In the genomic region with DNA sequence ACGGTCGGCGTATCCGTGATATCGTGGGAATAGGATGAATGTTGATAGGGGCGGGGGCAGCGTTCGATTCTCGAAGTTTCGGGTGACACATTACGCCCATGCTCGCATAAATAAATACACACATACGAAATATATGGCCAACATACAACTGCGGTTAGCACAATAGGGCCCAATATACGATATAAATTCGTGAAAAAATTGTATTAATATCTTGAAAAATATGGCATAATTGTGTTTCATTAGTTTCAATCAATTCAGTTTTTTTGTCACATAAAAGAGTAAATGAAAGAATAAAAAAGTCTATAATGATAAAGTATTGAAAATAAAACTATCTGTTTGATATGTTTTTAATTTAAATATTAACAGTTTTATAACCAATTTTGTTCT, we compare ENCODE assay signal across 2 fruit fly cellular contexts.
A peak's percentile ranks its signal among the peaks of the same experiment; 100 is the strongest.
TF ChIP-seq lines count a peak whose summit lies in the region.

No protein-coding gene starts in this region.

TF ChIP-seq in whole organism, embryonic, 481 proteins besides CTCF, POLR2A, EP300 and RAD21 (continued from another document):
- TF ChIP-seq D19A (tag; optimal IDR thresholded peaks at IDR 0.05; lab: Kevin White, UChicago) (peak; percentile 17), Ada2b (GFP tag; IDR thresholded peaks at IDR 0.05; lab: Robert Waterston, UW) (peak; percentile 37; the same call in 1 of the 2 replicates), CG17328 (GFP tag; IDR thresholded peaks at IDR 0.05; lab: Robert Waterston, UW) (0 out of 2 replicates have a peak, but pooled peaks have one; percentile 11), Elba2 (GFP tag; optimal IDR thresholded peaks at IDR 0.05; lab: Kevin White, UChicago) (no peak), zfh1 (GFP tag; IDR thresholded peaks at IDR 0.05; lab: Robert Waterston, UW) (no peak), tx (GFP tag; optimal IDR thresholded peaks at IDR 0.05; lab: Kevin White, UChicago) (no peak), Meics (GFP tag; optimal IDR thresholded peaks at IDR 0.05; lab: Kevin White, UChicago) (peak; percentile 23), Mad (GFP tag; optimal IDR thresholded peaks at IDR 0.05; lab: Kevin White, UChicago) (no peak), grau (tag; optimal IDR thresholded peaks at IDR 0.05; lab: Kevin White, UChicago) (no peak), CG11504 (tag; optimal IDR thresholded peaks at IDR 0.05; lab: Kevin White, UChicago) (peak; percentile 17), CG17359 (tag; optimal IDR thresholded peaks at IDR 0.05; lab: Kevin White, UChicago) (peak; percentile 0), sens (GFP tag; lab: Kevin White, UChicago) (peak; percentile 31), fu2 (GFP tag; optimal IDR thresholded peaks at IDR 0.05; lab: Kevin White, UChicago) (no peak), CG6254 (GFP tag; optimal IDR thresholded peaks at IDR 0.05; lab: Kevin White, UChicago) (no peak), trh (GFP tag; optimal IDR thresholded peaks at IDR 0.05; lab: Kevin White, UChicago) (no peak), Stat92E (GFP tag; optimal IDR thresholded peaks at IDR 0.05; lab: Kevin White, UChicago) (no peak), CG34422 (GFP tag; IDR thresholded peaks at IDR 0.05; lab: Robert Waterston, UW) (no peak), h (optimal IDR thresholded peaks at IDR 0.05; lab: Kevin White, UChicago) (no peak), CG2678 (tag; optimal IDR thresholded peaks at IDR 0.05; lab: Kevin White, UChicago) (peak; percentile 16), gem (tag; optimal IDR thresholded peaks at IDR 0.05; lab: Kevin White, UChicago) (peak; percentile 48), hbn (GFP tag; IDR thresholded peaks at IDR 0.05; lab: Robert Waterston, UW; ENCODE audit: partially characterized antibody) (no peak), Hr51 (GFP tag; optimal IDR thresholded peaks at IDR 0.05; lab: Kevin White, UChicago) (peak in 1 of 2 experiments; percentile 26), esg (GFP tag; conservative IDR thresholded peaks at IDR 0.05; lab: Robert Waterston, UW) (no peak), Fer1 (GFP tag; optimal IDR thresholded peaks at IDR 0.05; lab: Kevin White, UChicago) (no peak), sob (GFP tag; IDR thresholded peaks at IDR 0.05; lab: Robert Waterston, UW) (no peak), bsh (GFP tag; optimal IDR thresholded peaks at IDR 0.05; lab: Kevin White, UChicago) (peak in 1 of 2 experiments; percentile 26), CG8290 (GFP tag; optimal IDR thresholded peaks at IDR 0.05; lab: Kevin White, UChicago) (no peak), CG8290 (tag; optimal IDR thresholded peaks at IDR 0.05; lab: Kevin White, UChicago) (peak in 1 of 2 experiments; percentile 21), CG15269 (tag; optimal IDR thresholded peaks at IDR 0.05; lab: Kevin White, UChicago) (peak; percentile 28), CG31388 (GFP tag; optimal IDR thresholded peaks at IDR 0.05; lab: Kevin White, UChicago) (no peak)

TF ChIP-seq in whole organism, prepupa, 60 proteins besides CTCF, POLR2A, EP300 and RAD21 (continued from another document):
- TF ChIP-seq spab (GFP tag; optimal IDR thresholded peaks at IDR 0.05; lab: Kevin White, UChicago): no peak
- no peak for TF ChIP-seq Sox14 (GFP tag; optimal IDR thresholded peaks at IDR 0.05; lab: Kevin White, UChicago)
- no peak for TF ChIP-seq CG11762 (GFP tag; optimal IDR thresholded peaks at IDR 0.05; lab: Kevin White, UChicago; ENCODE audit: insufficient read depth)
- no peak for TF ChIP-seq Sox15 (GFP tag; optimal IDR thresholded peaks at IDR 0.05; lab: Kevin White, UChicago)
- peak; percentile 22 for TF ChIP-seq acj6 (GFP tag; optimal IDR thresholded peaks at IDR 0.05; lab: Kevin White, UChicago)
- no peak for TF ChIP-seq achi (GFP tag; optimal IDR thresholded peaks at IDR 0.05; lab: Kevin White, UChicago)
- TF ChIP-seq Hr4 (GFP tag; optimal IDR thresholded peaks at IDR 0.05; lab: Kevin White, UChicago): peak; percentile 11
- no peak for TF ChIP-seq CG10669 (GFP tag; optimal IDR thresholded peaks at IDR 0.05; lab: Kevin White, UChicago)
- TF ChIP-seq CG16779 (tag; optimal IDR thresholded peaks at IDR 0.05; lab: Kevin White, UChicago): no peak
- TF ChIP-seq Ets96B (tag; optimal IDR thresholded peaks at IDR 0.05; lab: Kevin White, UChicago): no peak
- no peak for TF ChIP-seq CG11294 (GFP tag; IDR thresholded peaks at IDR 0.05; lab: Robert Waterston, UW)
- no peak for TF ChIP-seq CG11902 (GFP tag; optimal IDR thresholded peaks at IDR 0.05; lab: Kevin White, UChicago)
- TF ChIP-seq Hr39 (GFP tag; optimal IDR thresholded peaks at IDR 0.05; lab: Kevin White, UChicago): peak; percentile 1
- peak; percentile 21 for TF ChIP-seq OdsH (GFP tag; optimal IDR thresholded peaks at IDR 0.05; lab: Kevin White, UChicago)
- TF ChIP-seq net (GFP tag; optimal IDR thresholded peaks at IDR 0.05; lab: Kevin White, UChicago): no peak
- TF ChIP-seq topi (GFP tag; optimal IDR thresholded peaks at IDR 0.05; lab: Kevin White, UChicago): peak; percentile 6
- no peak for TF ChIP-seq eg (GFP tag; IDR thresholded peaks at IDR 0.05; lab: Robert Waterston, UW)
- 0 out of 3 replicates have a peak, but pooled peaks have one; percentile 14 for TF ChIP-seq CG8119 (GFP tag; IDR thresholded peaks at IDR 0.05; lab: Robert Waterston, UW)
- TF ChIP-seq Eip93F (GFP tag; optimal IDR thresholded peaks at IDR 0.05; lab: Kevin White, UChicago): no peak
- TF ChIP-seq ss (GFP tag; optimal IDR thresholded peaks at IDR 0.05; lab: Kevin White, UChicago): no peak
- no peak for TF ChIP-seq CG6808 (GFP tag; optimal IDR thresholded peaks at IDR 0.05; lab: Kevin White, UChicago)
- no peak for TF ChIP-seq CG6854 (GFP tag; optimal IDR thresholded peaks at IDR 0.05; lab: Kevin White, UChicago)
